Worm (Caenorhabditis elegans): Measurements from ENCODE around the gene twnk-1.

ce11 chrX:5841060-5841642 is 50.1 kb downstream of the twnk-1 start, which contains the start of gene puf-9:
- TF ChIP-seq F57A8.1 (GFP tag; optimal IDR thresholded peaks at IDR 0.05) (no peak), akir-1 (GFP tag; optimal IDR thresholded peaks at IDR 0.05) (peak; percentile 11), D2030.7 (GFP tag; IDR thresholded peaks at IDR 0.05) (no peak), lag-1 (GFP tag; IDR thresholded peaks at IDR 0.05) (no peak), F37B4.10 (GFP tag; IDR thresholded peaks at IDR 0.05) (no peak), nfya-1 (tag; optimal IDR thresholded peaks at IDR 0.05; ENCODE audit: borderline replicate concordance, insufficient read depth) (no peak), Y53G8AR.9 (GFP tag; conservative IDR thresholded peaks at IDR 0.05) (peak; percentile 92), nhr-120 (GFP tag; IDR thresholded peaks at IDR 0.05) (0 out of 2 replicates have a peak, but pooled peaks have one; percentile 25), die-1 (tag; optimal IDR thresholded peaks at IDR 0.05) (peak; percentile 61), madf-10 (tag; optimal IDR thresholded peaks at IDR 0.05) (peak; percentile 93), B0261.1 (tag; optimal IDR thresholded peaks at IDR 0.05) (peak; percentile 37), F57C9.4 (tag; optimal IDR thresholded peaks at IDR 0.05) (peak; percentile 59), ztf-28 (GFP tag; IDR thresholded peaks at IDR 0.05) (no peak), dpl-1 (GFP tag; optimal IDR thresholded peaks at IDR 0.05) (peak; percentile 32)

Measured in whole organism, young adult.